3 fruit fly cellular contexts compared by ENCODE assay signal in the genomic region with DNA sequence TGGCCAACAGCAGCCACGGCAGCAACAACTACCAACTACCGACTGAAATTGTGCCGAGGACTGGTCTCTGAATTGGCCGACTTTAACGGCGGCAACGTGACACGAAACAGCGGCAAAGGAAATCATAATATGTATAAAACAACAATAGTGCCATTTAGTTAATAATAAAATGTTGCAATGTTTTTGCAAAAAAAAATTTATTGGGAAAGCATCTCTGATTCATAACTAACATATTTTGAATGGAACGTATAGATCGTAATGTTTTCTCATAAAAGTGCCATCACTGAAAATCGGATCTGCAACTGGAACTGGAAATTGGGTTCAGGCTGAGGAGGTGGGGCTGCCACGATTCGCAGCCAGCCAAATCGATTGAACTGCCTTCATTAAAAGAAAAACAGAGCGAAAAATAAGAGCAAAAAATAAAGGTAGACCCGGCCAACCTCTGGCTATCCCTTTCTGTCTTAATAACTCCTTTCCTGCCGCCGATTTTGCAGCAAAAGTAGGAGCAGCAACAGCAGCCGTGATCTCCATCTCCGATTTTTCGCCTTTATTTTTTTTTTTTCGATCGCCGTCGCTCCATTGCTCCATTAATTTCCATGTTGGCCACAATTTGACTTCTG.
A peak's percentile ranks its signal among the peaks of the same experiment; 100 is the strongest.
TF ChIP-seq lines count a peak whose summit lies in the region.

No protein-coding gene starts in this region.

TF ChIP-seq in whole organism, embryonic, 481 proteins besides CTCF, POLR2A, EP300 and RAD21 (continued from another document):
- TF ChIP-seq unpg (GFP tag; optimal IDR thresholded peaks at IDR 0.05; lab: Kevin White, UChicago) (no peak), corto (GFP tag; optimal IDR thresholded peaks at IDR 0.05; lab: Kevin White, UChicago) (peak; percentile 73), ken (GFP tag; IDR thresholded peaks at IDR 0.05; lab: Robert Waterston, UW) (no peak), CG11695 (GFP tag; IDR thresholded peaks at IDR 0.05; lab: Robert Waterston, UW) (no peak), ftz-f1 (GFP tag; optimal IDR thresholded peaks at IDR 0.05; lab: Kevin White, UChicago) (no peak), pho (GFP tag; optimal IDR thresholded peaks at IDR 0.05; lab: Kevin White, UChicago) (no peak), cato (GFP tag; optimal IDR thresholded peaks at IDR 0.05; lab: Kevin White, UChicago; ENCODE audit: borderline replicate concordance) (no peak), nom (GFP tag; optimal IDR thresholded peaks at IDR 0.05; lab: Kevin White, UChicago) (peak; percentile 27), CG7928 (GFP tag; optimal IDR thresholded peaks at IDR 0.05; lab: Kevin White, UChicago) (no peak), CG18599 (GFP tag; optimal IDR thresholded peaks at IDR 0.05; lab: Kevin White, UChicago) (no peak), CG3995 (GFP tag; optimal IDR thresholded peaks at IDR 0.05; lab: Kevin White, UChicago) (no peak), Mrtf (GFP tag; IDR thresholded peaks at IDR 0.05; lab: Robert Waterston, UW) (no peak), CG7745 (tag; optimal IDR thresholded peaks at IDR 0.05; lab: Kevin White, UChicago) (no peak), Drgx (GFP tag; IDR thresholded peaks at IDR 0.05; lab: Robert Waterston, UW) (peak; percentile 37; the same call in 1 of the 2 replicates), CG33213 (GFP tag; optimal IDR thresholded peaks at IDR 0.05; lab: Kevin White, UChicago) (no peak), BEAF-32 (GFP tag; optimal IDR thresholded peaks at IDR 0.05; lab: Kevin White, UChicago) (peak; percentile 0), CG7839 (tag; optimal IDR thresholded peaks at IDR 0.05; lab: Kevin White, UChicago) (no peak), dmrt99B (tag; optimal IDR thresholded peaks at IDR 0.05; lab: Kevin White, UChicago) (no peak)

TF ChIP-seq in whole organism, prepupa, 60 proteins besides CTCF, POLR2A, EP300 and RAD21 (continued from another document):
- TF ChIP-seq OdsH (GFP tag; optimal IDR thresholded peaks at IDR 0.05; lab: Kevin White, UChicago) = peak; percentile 64
- peak; percentile 96 for TF ChIP-seq Eip78C (GFP tag; lab: Kevin White, UChicago)
- TF ChIP-seq acj6 (GFP tag; optimal IDR thresholded peaks at IDR 0.05; lab: Kevin White, UChicago) = peak; percentile 69
- TF ChIP-seq CG34406 (GFP tag; optimal IDR thresholded peaks at IDR 0.05; lab: Kevin White, UChicago) = peak; percentile 66
- peak; percentile 9 for TF ChIP-seq Sox15 (GFP tag; optimal IDR thresholded peaks at IDR 0.05; lab: Kevin White, UChicago)
- TF ChIP-seq CG6792 (GFP tag; optimal IDR thresholded peaks at IDR 0.05; lab: Kevin White, UChicago) = peak; percentile 83
- peak; percentile 61 for TF ChIP-seq Ets21C (GFP tag; optimal IDR thresholded peaks at IDR 0.05; lab: Kevin White, UChicago)
- peak; percentile 82 for TF ChIP-seq esn (GFP tag; optimal IDR thresholded peaks at IDR 0.05; lab: Kevin White, UChicago)
- TF ChIP-seq CG11902 (GFP tag; optimal IDR thresholded peaks at IDR 0.05; lab: Kevin White, UChicago) = peak; percentile 29
- TF ChIP-seq Eip75B (GFP tag; optimal IDR thresholded peaks at IDR 0.05; lab: Kevin White, UChicago) = peak; percentile 73
- TF ChIP-seq CG8319 (GFP tag; optimal IDR thresholded peaks at IDR 0.05; lab: Kevin White, UChicago) = peak; percentile 32
- TF ChIP-seq svp (GFP tag; lab: Kevin White, UChicago) = peak; percentile 87
- TF ChIP-seq CG8119 (GFP tag; IDR thresholded peaks at IDR 0.05; lab: Robert Waterston, UW) = peak; percentile 47; the same call in 1 of the 3 replicates
- TF ChIP-seq net (GFP tag; optimal IDR thresholded peaks at IDR 0.05; lab: Kevin White, UChicago) = peak; percentile 63
- 0 out of 3 replicates have a peak, but pooled peaks have one; percentile 41 for TF ChIP-seq eg (GFP tag; IDR thresholded peaks at IDR 0.05; lab: Robert Waterston, UW)
- no peak for TF ChIP-seq CG4318 (GFP tag; optimal IDR thresholded peaks at IDR 0.05; lab: Kevin White, UChicago)
- peak; percentile 6 for TF ChIP-seq Lpt (GFP tag; optimal IDR thresholded peaks at IDR 0.05; lab: Kevin White, UChicago)
- TF ChIP-seq Blimp-1 (GFP tag; optimal IDR thresholded peaks at IDR 0.05; lab: Kevin White, UChicago) = no peak
- peak; percentile 0 for TF ChIP-seq CG16779 (tag; optimal IDR thresholded peaks at IDR 0.05; lab: Kevin White, UChicago)
- TF ChIP-seq ss (GFP tag; optimal IDR thresholded peaks at IDR 0.05; lab: Kevin White, UChicago) = peak; percentile 9 to 63
- TF ChIP-seq fd85E (GFP tag; optimal IDR thresholded peaks at IDR 0.05; lab: Kevin White, UChicago) = no peak
- TF ChIP-seq CG3919 (GFP tag; optimal IDR thresholded peaks at IDR 0.05; lab: Kevin White, UChicago) = peak; percentile 69
- peak; percentile 41 for TF ChIP-seq fd59A (GFP tag; optimal IDR thresholded peaks at IDR 0.05; lab: Kevin White, UChicago)
- TF ChIP-seq vri (GFP tag; optimal IDR thresholded peaks at IDR 0.05; lab: Kevin White, UChicago) = peak; percentile 67
- TF ChIP-seq Hr4 (GFP tag; optimal IDR thresholded peaks at IDR 0.05; lab: Kevin White, UChicago) = peak; percentile 60
- TF ChIP-seq CG11294 (GFP tag; IDR thresholded peaks at IDR 0.05; lab: Robert Waterston, UW) = no peak
- peak; percentile 37 for TF ChIP-seq spab (GFP tag; optimal IDR thresholded peaks at IDR 0.05; lab: Kevin White, UChicago)
- peak; percentile 60 for TF ChIP-seq pdm3 (GFP tag; optimal IDR thresholded peaks at IDR 0.05; lab: Kevin White, UChicago)
- peak; percentile 61 for TF ChIP-seq CG31627 (GFP tag; optimal IDR thresholded peaks at IDR 0.05; lab: Kevin White, UChicago)
- peak; percentile 67 for TF ChIP-seq CG8632 (GFP tag; optimal IDR thresholded peaks at IDR 0.05; lab: Kevin White, UChicago)
- peak; percentile 53 for TF ChIP-seq cyc (GFP tag; optimal IDR thresholded peaks at IDR 0.05; lab: Kevin White, UChicago)
- TF ChIP-seq Hr39 (GFP tag; optimal IDR thresholded peaks at IDR 0.05; lab: Kevin White, UChicago) = peak; percentile 62
- TF ChIP-seq CG10631 (GFP tag; optimal IDR thresholded peaks at IDR 0.05; lab: Kevin White, UChicago) = peak; percentile 63
- TF ChIP-seq CG6854 (GFP tag; optimal IDR thresholded peaks at IDR 0.05; lab: Kevin White, UChicago) = no peak
- TF ChIP-seq lz (GFP tag; optimal IDR thresholded peaks at IDR 0.05; lab: Kevin White, UChicago) = peak; percentile 78
- peak; percentile 52 for TF ChIP-seq CG11762 (GFP tag; optimal IDR thresholded peaks at IDR 0.05; lab: Kevin White, UChicago; ENCODE audit: insufficient read depth)
- peak; percentile 5 for TF ChIP-seq dac (GFP tag; optimal IDR thresholded peaks at IDR 0.05; lab: Kevin White, UChicago)
- peak; percentile 66 for TF ChIP-seq CG10669 (GFP tag; optimal IDR thresholded peaks at IDR 0.05; lab: Kevin White, UChicago)
- peak; percentile 72 for TF ChIP-seq Smox (GFP tag; optimal IDR thresholded peaks at IDR 0.05; lab: Kevin White, UChicago)

TF ChIP-seq in whole organism, wandering third instar larva, 38 proteins besides CTCF, POLR2A, EP300 and RAD21 (continued from another document):
- TF ChIP-seq ey (GFP tag; optimal IDR thresholded peaks at IDR 0.05; lab: Kevin White, UChicago) (peak; percentile 77), Dif (GFP tag; optimal IDR thresholded peaks at IDR 0.05; lab: Kevin White, UChicago; ENCODE audit: partially characterized antibody) (no peak), Jra (GFP tag; optimal IDR thresholded peaks at IDR 0.05; lab: Kevin White, UChicago) (peak; percentile 36), lola (GFP tag; optimal IDR thresholded peaks at IDR 0.05; lab: Kevin White, UChicago) (no peak), h (GFP tag; optimal IDR thresholded peaks at IDR 0.05; lab: Kevin White, UChicago) (peak; percentile 83), sv (GFP tag; optimal IDR thresholded peaks at IDR 0.05; lab: Kevin White, UChicago) (no peak), jim (GFP tag; optimal IDR thresholded peaks at IDR 0.05; lab: Kevin White, UChicago) (no peak), dmrt93B (GFP tag; optimal IDR thresholded peaks at IDR 0.05; lab: Kevin White, UChicago) (peak; percentile 56), CrebA (GFP tag; optimal IDR thresholded peaks at IDR 0.05; lab: Kevin White, UChicago; ENCODE audit: borderline replicate concordance) (peak; percentile 32), GATAd (GFP tag; optimal IDR thresholded peaks at IDR 0.05; lab: Kevin White, UChicago) (no peak), sage (GFP tag; optimal IDR thresholded peaks at IDR 0.05; lab: Kevin White, UChicago) (peak; percentile 45)
